Worm (Caenorhabditis elegans) whole organism, young adult: Measurements from ENCODE around the gene srxa-18.

Source experiments
- F57C9.4 ChIP-seq: sonication (generic microtip); optimal IDR thresholded peaks from 2 replicates; lab custom pipeline; 2017; ENCODE audit warnings: mild to moderate bottlenecking, missing genetic modification characterization, missing compliant biosample characterization
- Y95B8A.8 ChIP-seq: fragments of 200-800 bp; sonication (Bioruptor generic); IDR thresholded peaks from 2 replicates; pipeline ENCODE4 v1.3.6; 2022; ENCODE audit warnings: missing genetic modification reagents, missing genetic modification characterization, missing compliant biosample characterization
- ama-1 ChIP-seq, 3 experiments: fragments of 150-350 bp in 1 of 3; sonication (generic microtip) in 2 of 3; optimal IDR thresholded peaks; 2 replicates each; lab custom pipeline; 2014 to 2018; ENCODE audit warnings: missing biosample characterization in 2 of 3, missing genetic modification characterization in 2 of 3, missing genetic modification reagents in 2 of 3
- cebp-2 ChIP-seq: fragments of 200-800 bp; sonication (Bioruptor generic); IDR thresholded peaks from 2 replicates; pipeline ENCODE4 v1.3.6; 2022; ENCODE audit warnings: missing genetic modification characterization, missing compliant biosample characterization
- chd-7 ChIP-seq: sonication (generic microtip); optimal IDR thresholded peaks from 2 replicates; lab custom pipeline; 2016; ENCODE audit warnings: mild to moderate bottlenecking, missing genetic modification characterization, moderate library complexity, missing compliant biosample characterization
- dpl-1 ChIP-seq: fragments of 150-350 bp; optimal IDR thresholded peaks from 2 replicates; lab custom pipeline; 2014; ENCODE audit warnings: missing biosample characterization, missing genetic modification reagents, missing genetic modification characterization
- efl-1 ChIP-seq: fragments of 150-350 bp; optimal IDR thresholded peaks from 2 replicates; lab custom pipeline; 2014; ENCODE audit warnings: missing biosample characterization, missing genetic modification reagents, missing genetic modification characterization
- mes-4 ChIP-seq: sonication (generic microtip); optimal IDR thresholded peaks from 2 replicates; lab custom pipeline; 2016; ENCODE audit warnings: missing genotype, missing genetic modification characterization, missing compliant biosample characterization
- nfya-1 ChIP-seq: sonication (generic microtip); optimal IDR thresholded peaks from 2 replicates; lab custom pipeline; 2017; ENCODE audit warnings: antibody characterized with exemption, missing compliant biosample characterization, missing genetic modification characterization, borderline replicate concordance; ENCODE audit not compliant: insufficient read depth
- nhr-90 ChIP-seq: sonication (generic microtip); optimal IDR thresholded peaks from 2 replicates; lab custom pipeline; 2016; ENCODE audit warnings: missing genotype, mild to moderate bottlenecking, missing genetic modification characterization, missing compliant biosample characterization
- repo-1 ChIP-seq: sonication (generic microtip); optimal IDR thresholded peaks from 2 replicates; lab custom pipeline; 2017; ENCODE audit warnings: mild to moderate bottlenecking, missing genetic modification characterization, missing compliant biosample characterization
- rpc-1 ChIP-seq, 2 experiments: fragments of 150-350 bp in 1 of 2; sonication (generic microtip) in 1 of 2; optimal IDR thresholded peaks; 2 replicates each; lab custom pipeline; 2014 to 2018; ENCODE audit warnings: missing biosample characterization in 1 of 2, missing genetic modification characterization in 1 of 2, missing genetic modification reagents in 1 of 2, missing genotype in 1 of 2
- sea-2 ChIP-seq: fragments of 200-800 bp; sonication (Bioruptor generic); IDR thresholded peaks from 2 replicates; pipeline ENCODE4 v1.3.6; 2022; ENCODE audit warnings: missing genetic modification characterization, missing compliant biosample characterization
- unc-62 ChIP-seq: fragments of 150-350 bp; optimal IDR thresholded peaks from 2 replicates; lab custom pipeline; 2014; ENCODE audit warnings: missing biosample characterization, missing genetic modification reagents, missing genetic modification characterization

ce11 chrV:10153076-10153475 is 32.3 kb upstream of the srxa-18 start:
- no peak for TF ChIP-seq unc-62 (GFP tag; lab: Kevin White, UChicago)
- no peak for TF ChIP-seq Y95B8A.8 (GFP tag; lab: Robert Waterston, UW)
- TF ChIP-seq mes-4 (tag; lab: Kevin White, UChicago): no peak
- no peak for TF ChIP-seq nfya-1 (tag; lab: Kevin White, UChicago)
- no peak for TF ChIP-seq rpc-1 (optimal IDR thresholded peaks at IDR 0.05; lab: Kevin White, UChicago)
- TF ChIP-seq rpc-1 (tag; optimal IDR thresholded peaks at IDR 0.05; lab: Kevin White, UChicago): no peak
- TF ChIP-seq sea-2 (GFP tag; lab: Robert Waterston, UW): no peak
- no peak for TF ChIP-seq repo-1 (tag; lab: Kevin White, UChicago)
- no peak for TF ChIP-seq efl-1 (GFP tag; lab: Kevin White, UChicago)
- TF ChIP-seq ama-1 (optimal IDR thresholded peaks at IDR 0.05; lab: Kevin White, UChicago): no peak
- no peak for TF ChIP-seq ama-1 (GFP tag; optimal IDR thresholded peaks at IDR 0.05; lab: Kevin White, UChicago)
- no peak for TF ChIP-seq dpl-1 (GFP tag; lab: Kevin White, UChicago)
- no peak for TF ChIP-seq chd-7 (tag; lab: Kevin White, UChicago)
- TF ChIP-seq F57C9.4 (tag; lab: Kevin White, UChicago): no peak
- TF ChIP-seq nhr-90 (tag; lab: Kevin White, UChicago): no peak
- no peak for TF ChIP-seq cebp-2 (GFP tag; lab: Robert Waterston, UW)
